Fruit fly (Drosophila melanogaster) whole organism, embryonic: Measurements from ENCODE around the gene ppk24.

ENCODE experiments used
- ATbp ChIP-seq: fragments of 200-800 bp; sonication (Bioruptor generic); optimal IDR thresholded peaks from 2 replicates; lab custom pipeline; 2017; ENCODE audit warnings: missing biosample characterization, mild to moderate bottlenecking, missing genetic modification characterization, missing genetic modification reagents
- B-H2 ChIP-seq: fragments of 200-800 bp; sonication (Bioruptor generic); optimal IDR thresholded peaks from 2 replicates; lab custom pipeline; 2018; ENCODE audit warnings: missing biosample characterization, mild to moderate bottlenecking, missing genetic modification characterization
- CG10209 ChIP-seq: fragments of 200-800 bp; sonication (Bioruptor generic); optimal IDR thresholded peaks from 3 replicates; lab custom pipeline; 2017; ENCODE audit warnings: missing biosample characterization, mild to moderate bottlenecking, missing genetic modification characterization, missing genetic modification reagents
- CG10543 ChIP-seq: fragments of 200-800 bp; sonication (Bioruptor generic); optimal IDR thresholded peaks from 3 replicates; lab custom pipeline; 2017; ENCODE audit warnings: missing biosample characterization, mild to moderate bottlenecking, missing genetic modification characterization, moderate library complexity
- CG11093 ChIP-seq: fragments of 200-800 bp; sonication (Bioruptor generic); IDR thresholded peaks from 3 replicates; pipeline ENCODE4 v1.3.6; 2022; ENCODE audit warnings: missing biosample characterization, missing genetic modification characterization
- CG11504 ChIP-seq: fragments of 200-800 bp; sonication (Bioruptor generic); optimal IDR thresholded peaks from 3 replicates; lab custom pipeline; 2019; ENCODE audit warnings: missing biosample characterization, mild to moderate bottlenecking, missing genetic modification characterization, moderate library complexity
- CG12659 ChIP-seq: fragments of 200-800 bp; sonication (Bioruptor generic); optimal IDR thresholded peaks from 3 replicates; lab custom pipeline; 2017; ENCODE audit warnings: mild to moderate bottlenecking, missing biosample characterization, missing genetic modification reagents, missing genetic modification characterization
- CG13123 ChIP-seq: fragments of 200-800 bp; sonication (Bioruptor generic); optimal IDR thresholded peaks from 2 replicates; lab custom pipeline; 2016; ENCODE audit warnings: missing biosample characterization, missing genetic modification characterization
- CG14441 ChIP-seq: fragments of 200-800 bp; sonication (Bioruptor generic); IDR thresholded peaks from 2 replicates; pipeline ENCODE4 v1.3.6; 2022; ENCODE audit warnings: missing biosample characterization, missing genetic modification characterization
- CG16813 ChIP-seq: fragments of 200-800 bp; sonication (Bioruptor generic); IDR thresholded peaks from 3 replicates; pipeline ENCODE4 v1.3.6; 2022; ENCODE audit warnings: missing biosample characterization, missing genetic modification characterization; ENCODE audit not compliant: partially characterized antibody
- CG16815 ChIP-seq: fragments of 200-800 bp; sonication (Bioruptor generic); optimal IDR thresholded peaks from 3 replicates; lab custom pipeline; 2017; ENCODE audit warnings: missing biosample characterization, mild to moderate bottlenecking, missing genetic modification characterization
- CG17361 ChIP-seq: fragments of 200-800 bp; sonication (Bioruptor generic); IDR thresholded peaks from 3 replicates; pipeline ENCODE4 v1.3.6; 2022; ENCODE audit warnings: missing biosample characterization, missing genetic modification characterization
- CG18619 ChIP-seq: fragments of 200-800 bp; sonication (Bioruptor generic); optimal IDR thresholded peaks from 3 replicates; lab custom pipeline; 2017; ENCODE audit warnings: missing biosample characterization, mild to moderate bottlenecking, missing genetic modification characterization
- CG2129 ChIP-seq: fragments of 200-800 bp; sonication (Bioruptor generic); IDR thresholded peaks from 2 replicates; pipeline ENCODE4 v1.3.6; 2022; ENCODE audit warnings: missing biosample characterization, missing genetic modification characterization; ENCODE audit not compliant: partially characterized antibody
- CG30403 ChIP-seq: fragments of 200-800 bp; sonication (Bioruptor generic); optimal IDR thresholded peaks from 3 replicates; lab custom pipeline; 2016; ENCODE audit warnings: missing biosample characterization, missing genetic modification characterization
- CG3407 ChIP-seq: fragments of 200-800 bp; sonication (Bioruptor generic); optimal IDR thresholded peaks from 2 replicates; lab custom pipeline; 2018; ENCODE audit warnings: missing biosample characterization, mild to moderate bottlenecking, missing genetic modification characterization
- CG7786 ChIP-seq: fragments of 200-800 bp; sonication (Bioruptor generic); optimal IDR thresholded peaks from 2 replicates; lab custom pipeline; 2016; ENCODE audit warnings: missing biosample characterization, missing genetic modification characterization
- CG8359 ChIP-seq: fragments of 200-800 bp; sonication (Bioruptor generic); optimal IDR thresholded peaks from 2 replicates; lab custom pipeline; 2017; ENCODE audit warnings: missing biosample characterization, mild to moderate bottlenecking, missing genetic modification characterization, borderline replicate concordance
- CG9609 ChIP-seq: fragments of 200-800 bp; sonication (Bioruptor generic); optimal IDR thresholded peaks from 3 replicates; lab custom pipeline; 2016; ENCODE audit warnings: missing biosample characterization, missing genetic modification characterization
- CG9797 ChIP-seq: fragments of 200-800 bp; sonication (Bioruptor generic); optimal IDR thresholded peaks from 3 replicates; lab custom pipeline; 2018; ENCODE audit warnings: missing biosample characterization, mild to moderate bottlenecking, missing genetic modification characterization
- CTCF ChIP-seq: fragments of 200-800 bp; sonication (Bioruptor generic); optimal IDR thresholded peaks from 2 replicates; lab custom pipeline; 2017; ENCODE audit warnings: missing biosample characterization, mild to moderate bottlenecking, missing genetic modification characterization, moderate library complexity
- CrebB ChIP-seq: fragments of 200-800 bp; sonication (Bioruptor generic); optimal IDR thresholded peaks from 3 replicates; lab custom pipeline; 2018; ENCODE audit warnings: missing biosample characterization, mild to moderate bottlenecking, missing genetic modification characterization
- D19A ChIP-seq: fragments of 200-800 bp; optimal IDR thresholded peaks from 3 replicates; lab custom pipeline; 2019; ENCODE audit warnings: missing biosample characterization, mild to moderate bottlenecking, missing genetic modification characterization, moderate library complexity
- Doc2 ChIP-seq: fragments of 200-800 bp; sonication (Bioruptor generic); IDR thresholded peaks from 2 replicates; pipeline ENCODE4 v1.3.6; 2022; ENCODE audit warnings: missing biosample characterization, missing genetic modification characterization
- Dref ChIP-seq: fragments of 200-800 bp; sonication (Bioruptor generic); IDR thresholded peaks from 2 replicates; pipeline ENCODE4 v1.3.6; 2022; ENCODE audit warnings: missing biosample characterization, missing genetic modification characterization
- Gsc ChIP-seq: fragments of 200-800 bp; sonication (Bioruptor generic); IDR thresholded peaks from 2 replicates; pipeline ENCODE4 v1.3.6; 2022; ENCODE audit warnings: missing biosample characterization, missing genetic modification characterization
- H15 ChIP-seq: fragments of 200-800 bp; sonication (Bioruptor generic); IDR thresholded peaks from 3 replicates; pipeline ENCODE4 v1.3.6; 2022; ENCODE audit warnings: missing biosample characterization, missing genetic modification characterization
- Hr78 ChIP-seq, 2 experiments: fragments of 200-800 bp in 1 of 2; fragments of >200 bp in 1 of 2; sonication (Bioruptor generic) in 1 of 2; optimal IDR thresholded peaks; 2 replicates each; lab custom pipeline; 2017 to 2019; ENCODE audit warnings: missing biosample characterization in 2 of 2, missing genetic modification characterization in 2 of 2, mild to moderate bottlenecking in 1 of 2, moderate library complexity in 1 of 2
- Lhr ChIP-seq: fragments of 200-800 bp; sonication (Bioruptor generic); optimal IDR thresholded peaks from 3 replicates; lab custom pipeline; 2017; ENCODE audit warnings: mild to moderate bottlenecking, missing biosample characterization, missing genetic modification reagents, missing genetic modification characterization
- Oaz ChIP-seq: fragments of 200-800 bp; sonication (Bioruptor generic); IDR thresholded peaks from 2 replicates; pipeline ENCODE4 v1.3.6; 2022; ENCODE audit warnings: missing biosample characterization, missing genetic modification characterization
- Rx ChIP-seq: fragments of 200-800 bp; sonication (Bioruptor generic); IDR thresholded peaks from 2 replicates; pipeline ENCODE4 v1.3.6; 2022; ENCODE audit warnings: missing biosample characterization, missing genetic modification characterization
- Sox102F ChIP-seq: fragments of 200-800 bp; sonication (Bioruptor generic); optimal IDR thresholded peaks from 2 replicates; lab custom pipeline; 2018; ENCODE audit warnings: missing biosample characterization, mild to moderate bottlenecking, missing genetic modification characterization, moderate library complexity
- Sry-δ ChIP-seq: fragments of 200-800 bp; sonication (Bioruptor generic); optimal IDR thresholded peaks from 2 replicates; lab custom pipeline; 2016; ENCODE audit warnings: missing biosample characterization, missing genetic modification characterization
- Stat92E ChIP-seq, 3 experiments: fragments of >200 bp in 2 of 3; fragments of 200-800 bp in 1 of 3; sonication (Bioruptor generic) in 1 of 3; optimal IDR thresholded peaks; 2 replicates each; lab custom pipeline; 2017 to 2019; ENCODE audit warnings: missing biosample characterization in 3 of 3, missing genetic modification characterization in 3 of 3, mild to moderate bottlenecking in 1 of 3, moderate library complexity in 1 of 3
- az2 ChIP-seq: fragments of 200-800 bp; sonication (Bioruptor generic); optimal IDR thresholded peaks from 3 replicates; lab custom pipeline; 2016; ENCODE audit warnings: missing biosample characterization, missing genetic modification characterization
- bowl ChIP-seq: fragments of 200-800 bp; sonication (Bioruptor generic); IDR thresholded peaks from 2 replicates; pipeline ENCODE4 v1.3.6; 2022; ENCODE audit warnings: missing biosample characterization, missing genetic modification characterization
- chinmo ChIP-seq: fragments of 200-800 bp; sonication (Bioruptor generic); IDR thresholded peaks from 4 replicates; pipeline ENCODE4 v1.3.6; 2022; ENCODE audit warnings: missing biosample characterization, missing genetic modification characterization; ENCODE audit not compliant: partially characterized antibody
- dimm ChIP-seq: fragments of 200-800 bp; sonication (Bioruptor generic); IDR thresholded peaks from 2 replicates; pipeline ENCODE4 v1.3.6; 2022; ENCODE audit warnings: missing biosample characterization, missing genetic modification characterization
- emc ChIP-seq: fragments of 200-800 bp; sonication (Bioruptor generic); optimal IDR thresholded peaks from 2 replicates; lab custom pipeline; 2016; ENCODE audit warnings: missing biosample characterization, missing genetic modification characterization
- eve ChIP-seq, 2 experiments: fragments of >200 bp; optimal IDR thresholded peaks; 2 replicates each; lab custom pipeline; 2017; ENCODE audit warnings: missing biosample characterization in 2 of 2, missing genetic modification characterization in 2 of 2
- ewg ChIP-seq: fragments of 200-800 bp; sonication (Bioruptor generic); optimal IDR thresholded peaks from 3 replicates; lab custom pipeline; 2017; ENCODE audit warnings: mild to moderate bottlenecking, missing biosample characterization, missing genetic modification reagents, missing genetic modification characterization
- fu2 ChIP-seq: fragments of 200-800 bp; sonication (Bioruptor generic); optimal IDR thresholded peaks from 2 replicates; lab custom pipeline; 2016; ENCODE audit warnings: missing biosample characterization, missing genetic modification characterization
- ham ChIP-seq: fragments of 200-800 bp; sonication (Bioruptor generic); IDR thresholded peaks from 2 replicates; pipeline ENCODE4 v1.3.6; 2022; ENCODE audit warnings: missing biosample characterization, missing genetic modification characterization
- lilli ChIP-seq: fragments of 200-800 bp; sonication (Bioruptor generic); optimal IDR thresholded peaks from 3 replicates; lab custom pipeline; 2016; ENCODE audit warnings: missing biosample characterization, missing genetic modification characterization
- odd ChIP-seq: fragments of 200-800 bp; sonication (Bioruptor generic); optimal IDR thresholded peaks from 2 replicates; lab custom pipeline; 2017; ENCODE audit warnings: missing biosample characterization, mild to moderate bottlenecking, missing genetic modification characterization
- pb ChIP-seq: fragments of 200-800 bp; sonication (Bioruptor generic); optimal IDR thresholded peaks from 3 replicates; lab custom pipeline; 2016; ENCODE audit warnings: missing biosample characterization, missing genetic modification characterization
- sc ChIP-seq, 3 experiments: fragments of >200 bp in 2 of 3; fragments of 200-800 bp in 1 of 3; sonication (Bioruptor generic) in 1 of 3; optimal IDR thresholded peaks; 2 replicates in 2 of 3; 3 replicates in 1 of 3; lab custom pipeline; 2017; ENCODE audit warnings: mild to moderate bottlenecking in 1 of 3, missing biosample characterization in 1 of 3, missing genetic modification characterization in 1 of 3, missing genetic modification reagents in 1 of 3
- stwl ChIP-seq: fragments of 200-800 bp; sonication (Bioruptor generic); optimal IDR thresholded peaks from 3 replicates; lab custom pipeline; 2018; ENCODE audit warnings: missing biosample characterization, mild to moderate bottlenecking, missing genetic modification characterization, moderate library complexity
- toy ChIP-seq: fragments of 200-800 bp; sonication (Bioruptor generic); IDR thresholded peaks from 2 replicates; pipeline ENCODE4 v1.3.6; 2022; ENCODE audit warnings: missing biosample characterization, missing genetic modification characterization

The ppk24 gene

DNA sequence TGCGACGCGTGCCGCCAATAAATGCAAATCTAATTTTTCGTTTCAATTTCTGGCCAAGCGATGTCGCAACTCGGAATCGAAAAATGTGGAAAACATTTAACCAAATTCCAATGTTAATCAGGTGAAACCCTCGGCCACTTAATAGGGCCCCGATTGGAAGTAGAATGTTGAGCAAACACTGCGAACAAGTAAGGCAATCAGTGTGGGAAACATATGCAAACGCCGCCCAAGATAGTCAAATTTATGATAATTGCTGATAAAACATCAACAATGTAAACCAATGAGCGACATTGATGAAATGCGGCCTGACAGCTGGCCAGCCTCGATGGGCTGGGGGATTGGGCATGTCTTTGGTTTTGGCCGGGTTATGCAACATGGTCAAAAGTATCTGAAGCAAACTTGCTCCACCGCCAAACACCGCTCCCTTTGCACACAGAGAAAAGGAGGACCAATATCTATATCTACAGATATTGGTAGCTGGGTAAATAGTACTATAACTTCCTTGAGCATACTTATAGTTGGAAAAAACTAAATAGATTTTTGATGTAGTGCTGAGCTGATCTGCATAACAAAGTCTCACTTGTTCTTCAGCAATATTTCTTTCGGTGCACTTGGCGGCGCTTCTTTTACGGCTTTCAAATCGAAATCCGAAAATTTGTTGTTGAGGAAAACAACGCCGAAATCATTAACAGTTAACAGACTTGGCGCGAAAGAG, 18.1 kb upstream of the ppk24 start (continued):
- peak; percentile 68 for TF ChIP-seq CG12659 (GFP tag; lab: Kevin White, UChicago)
- no peak for TF ChIP-seq sc (optimal IDR thresholded peaks at IDR 0.05; lab: Kevin White, UChicago)
- TF ChIP-seq sc (GFP tag; optimal IDR thresholded peaks at IDR 0.05; lab: Kevin White, UChicago), result peak; percentile 47
- TF ChIP-seq toy (GFP tag; lab: Robert Waterston, UW), result no peak
- TF ChIP-seq CG9609 (GFP tag; lab: Kevin White, UChicago), result peak; percentile 52
- TF ChIP-seq CG18619, result peak; percentile 2
- peak; percentile 65 for TF ChIP-seq CG10209
- TF ChIP-seq CG13123, result peak; percentile 44
- TF ChIP-seq Lhr (GFP tag; lab: Kevin White, UChicago), result peak; percentile 17
- TF ChIP-seq lilli (GFP tag; lab: Kevin White, UChicago), result peak; percentile 31
- peak; percentile 59 for TF ChIP-seq pb (GFP tag; lab: Kevin White, UChicago)
- TF ChIP-seq bowl (GFP tag; lab: Robert Waterston, UW), result peak; percentile 59; the same call in 1 of the 2 replicates
- no peak for TF ChIP-seq Dref (GFP tag; lab: Robert Waterston, UW)
- TF ChIP-seq CG17361, result peak; percentile 79
- TF ChIP-seq eve (GFP tag; optimal IDR thresholded peaks at IDR 0.05; lab: Kevin White, UChicago), result peak in 1 of 2 experiments; percentile 92
- TF ChIP-seq ATbp (GFP tag; lab: Kevin White, UChicago), result peak; percentile 65
- TF ChIP-seq CG8359, result peak; percentile 44
- no peak for TF ChIP-seq chinmo (GFP tag; lab: Robert Waterston, UW)
- no peak for TF ChIP-seq Stat92E (GFP tag; optimal IDR thresholded peaks at IDR 0.05; lab: Kevin White, UChicago)
- peak; percentile 86 for TF ChIP-seq CG14441 (GFP tag; lab: Robert Waterston, UW)
- peak; percentile 22 for TF ChIP-seq fu2 (GFP tag; lab: Kevin White, UChicago)
- TF ChIP-seq az2 (GFP tag; lab: Kevin White, UChicago), result peak; percentile 73
- TF ChIP-seq Rx (GFP tag; lab: Robert Waterston, UW), result peak; percentile 81
- TF ChIP-seq H15, result peak; percentile 77
- TF ChIP-seq Gsc (GFP tag; lab: Robert Waterston, UW), result peak; percentile 40; the same call in 1 of the 2 replicates
- TF ChIP-seq Doc2 (GFP tag; lab: Robert Waterston, UW), result no peak
- TF ChIP-seq odd (GFP tag; lab: Kevin White, UChicago), result peak; percentile 45
- TF ChIP-seq CG16813 (GFP tag; lab: Robert Waterston, UW), result no peak
- no peak for TF ChIP-seq CG2129 (GFP tag; lab: Robert Waterston, UW)
- peak; percentile 30 for TF ChIP-seq CTCF (GFP tag; lab: Kevin White, UChicago)
- TF ChIP-seq CG16815, result no peak
- TF ChIP-seq D19A (tag; lab: Kevin White, UChicago), result peak; percentile 72
- peak; percentile 42 for TF ChIP-seq CG7786 (GFP tag; lab: Kevin White, UChicago)
- no peak for TF ChIP-seq CG9797
- TF ChIP-seq CG10543 (GFP tag; lab: Kevin White, UChicago), result peak; percentile 58
- TF ChIP-seq emc (GFP tag; lab: Kevin White, UChicago), result no peak
- peak; percentile 65 for TF ChIP-seq CG3407 (GFP tag; lab: Kevin White, UChicago)
- TF ChIP-seq Oaz, result peak; percentile 72
- TF ChIP-seq CrebB (tag; lab: Kevin White, UChicago), result peak; percentile 19
- TF ChIP-seq stwl (tag; lab: Kevin White, UChicago), result no peak
- TF ChIP-seq Sry-δ (GFP tag; lab: Kevin White, UChicago), result peak; percentile 20
- peak; percentile 81 for TF ChIP-seq CG11093 (GFP tag; lab: Robert Waterston, UW)
- TF ChIP-seq B-H2, result no peak
- TF ChIP-seq Hr78 (GFP tag; optimal IDR thresholded peaks at IDR 0.05; lab: Kevin White, UChicago), result peak in 1 of 2 experiments; percentile 42
- TF ChIP-seq Sox102F (GFP tag; lab: Kevin White, UChicago), result peak; percentile 85
- peak; percentile 89 for TF ChIP-seq CG11504
- peak; percentile 74 for TF ChIP-seq CG30403 (GFP tag; lab: Kevin White, UChicago)
- peak; percentile 58 for TF ChIP-seq dimm (GFP tag; lab: Robert Waterston, UW)
- TF ChIP-seq ham (GFP tag; lab: Robert Waterston, UW), result no peak
- TF ChIP-seq ewg (GFP tag; lab: Kevin White, UChicago), result peak; percentile 51
